Worm (Caenorhabditis elegans): ENCODE data around the gene Y56A3A.41.
A peak's percentile ranks its signal among the peaks of the same experiment; 100 is the strongest.

The Y56A3A.41 gene

DNA sequence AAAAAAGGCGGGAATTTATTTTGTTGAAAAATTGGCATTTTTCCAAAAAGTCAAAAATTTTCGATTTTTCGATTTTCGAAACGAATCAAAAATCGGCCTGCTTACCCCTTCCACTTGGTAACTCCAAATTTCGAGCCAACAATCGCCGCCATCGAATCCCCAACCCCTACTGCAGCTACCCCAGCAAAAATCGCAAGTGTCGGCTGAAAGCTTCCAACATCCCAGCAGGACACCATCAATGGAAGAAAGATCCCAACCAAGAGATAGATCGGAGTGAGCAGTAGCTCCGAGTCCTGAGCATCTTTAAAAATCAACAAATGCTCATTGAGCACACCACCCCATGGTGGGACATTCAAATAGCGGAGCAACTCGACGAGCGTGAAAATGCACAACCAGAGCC is 38.1 kb upstream of the Y56A3A.41 start:
- no peak for TF ChIP-seq pes-1 (GFP tag; IDR thresholded peaks at IDR 0.05)
- no peak for TF ChIP-seq tra-4 (tag; optimal IDR thresholded peaks at IDR 0.05)
- no peak for TF ChIP-seq ceh-36 (tag; optimal IDR thresholded peaks at IDR 0.05)
- no peak for TF ChIP-seq ama-1 (optimal IDR thresholded peaks at IDR 0.05)
- no peak for TF ChIP-seq scrt-1 (GFP tag; IDR thresholded peaks at IDR 0.05)
- no peak for TF ChIP-seq ets-7 (tag; optimal IDR thresholded peaks at IDR 0.05)
- TF ChIP-seq flt-1 (GFP tag; IDR thresholded peaks at IDR 0.05) = no peak
- TF ChIP-seq sea-1 (GFP tag; conservative IDR thresholded peaks at IDR 0.05) = no peak
- TF ChIP-seq ceh-13 (GFP tag; optimal IDR thresholded peaks at IDR 0.05) = no peak
- no peak for TF ChIP-seq tbx-37 (GFP tag; conservative IDR thresholded peaks at IDR 0.05)
- TF ChIP-seq B0310.2 (tag; optimal IDR thresholded peaks at IDR 0.05) = no peak
- no peak for TF ChIP-seq tbx-11 (GFP tag; IDR thresholded peaks at IDR 0.05)
- no peak for TF ChIP-seq hmbx-1 (tag; optimal IDR thresholded peaks at IDR 0.05)
- TF ChIP-seq hnd-1 (tag; optimal IDR thresholded peaks at IDR 0.05) = no peak
- TF ChIP-seq hmg-4 (GFP tag; optimal IDR thresholded peaks at IDR 0.05) = no peak
- no peak for TF ChIP-seq F13C5.2 (tag; optimal IDR thresholded peaks at IDR 0.05)
- no peak for TF ChIP-seq aly-1 (tag; optimal IDR thresholded peaks at IDR 0.05)

- TF ChIP-seq ceh-36 (tag; optimal IDR thresholded peaks at IDR 0.05) (no peak), aly-1 (tag; optimal IDR thresholded peaks at IDR 0.05) (no peak), tra-4 (tag; optimal IDR thresholded peaks at IDR 0.05) (no peak), scrt-1 (GFP tag; IDR thresholded peaks at IDR 0.05) (no peak), pes-1 (GFP tag; IDR thresholded peaks at IDR 0.05) (no peak), B0310.2 (tag; optimal IDR thresholded peaks at IDR 0.05) (no peak), flt-1 (GFP tag; IDR thresholded peaks at IDR 0.05) (no peak)
Observed at ce11 chrIII:11923586-11923985, 30.7 kb upstream of the Y56A3A.41 start, which contains the start of gene nft-1. nft-1 (plus strand) TSS chrIII:11923886.

ce11 chrIII:11921658-11922098 is 28.8 kb upstream of the Y56A3A.41 start, which contains the start of gene Y56A3A.22:
Y56A3A.22 (plus strand) TSS chrIII:11921692.
- TF ChIP-seq B0310.2 (tag; optimal IDR thresholded peaks at IDR 0.05) (peak; percentile 33), scrt-1 (GFP tag; IDR thresholded peaks at IDR 0.05) (no peak), ama-1 (optimal IDR thresholded peaks at IDR 0.05) (peak; percentile 85), hmg-4 (GFP tag; optimal IDR thresholded peaks at IDR 0.05) (peak; percentile 15)

ce11 chrIII:11920187-11920785 is 27.4 kb upstream of the Y56A3A.41 start, which contains the start of the genes ccf-1 and trap-4:
ccf-1 (minus strand) TSS chrIII:11920237.
trap-4 (plus strand) TSS chrIII:11920735.
- no peak for TF ChIP-seq F13C5.2 (tag; optimal IDR thresholded peaks at IDR 0.05)
- TF ChIP-seq hnd-1 (tag; optimal IDR thresholded peaks at IDR 0.05) = no peak
- no peak for TF ChIP-seq ceh-13 (GFP tag; optimal IDR thresholded peaks at IDR 0.05)
- TF ChIP-seq B0310.2 (tag; optimal IDR thresholded peaks at IDR 0.05) = no peak
- TF ChIP-seq hmg-4 (GFP tag; optimal IDR thresholded peaks at IDR 0.05) = no peak
- no peak for TF ChIP-seq sea-1 (GFP tag; conservative IDR thresholded peaks at IDR 0.05)
- no peak for TF ChIP-seq tbx-37 (GFP tag; conservative IDR thresholded peaks at IDR 0.05)
- TF ChIP-seq hmbx-1 (tag; optimal IDR thresholded peaks at IDR 0.05) = no peak
- no peak for TF ChIP-seq tbx-11 (GFP tag; IDR thresholded peaks at IDR 0.05)
- no peak for TF ChIP-seq aly-1 (tag; optimal IDR thresholded peaks at IDR 0.05)

ce11 chrIII:11918247-11918769 is 25.5 kb upstream of the Y56A3A.41 start, which contains the start of gene znf-593:
znf-593 (minus strand) TSS chrIII:11918719.
- peak; percentile 81 for TF ChIP-seq ama-1 (optimal IDR thresholded peaks at IDR 0.05)
- no peak for TF ChIP-seq pes-1 (GFP tag; IDR thresholded peaks at IDR 0.05)
- TF ChIP-seq hmbx-1 (tag; optimal IDR thresholded peaks at IDR 0.05) = no peak
- no peak for TF ChIP-seq hmg-4 (GFP tag; optimal IDR thresholded peaks at IDR 0.05)
- no peak for TF ChIP-seq tbx-37 (GFP tag; conservative IDR thresholded peaks at IDR 0.05)
- TF ChIP-seq aly-1 (tag; optimal IDR thresholded peaks at IDR 0.05) = no peak
- TF ChIP-seq F13C5.2 (tag; optimal IDR thresholded peaks at IDR 0.05) = no peak
- TF ChIP-seq flt-1 (GFP tag; IDR thresholded peaks at IDR 0.05) = 0 out of 2 replicates have a peak, but pooled peaks have one; percentile 7
- no peak for TF ChIP-seq ceh-36 (tag; optimal IDR thresholded peaks at IDR 0.05)
- 0 out of 2 replicates have a peak, but pooled peaks have one; percentile 24 for TF ChIP-seq sea-1 (GFP tag; conservative IDR thresholded peaks at IDR 0.05)
- no peak for TF ChIP-seq tbx-11 (GFP tag; IDR thresholded peaks at IDR 0.05)
- no peak for TF ChIP-seq scrt-1 (GFP tag; IDR thresholded peaks at IDR 0.05)

ce11 chrIII:11917525-11917924 is 24.7 kb upstream of the Y56A3A.41 start:
- no peak for TF ChIP-seq pes-1 (GFP tag; IDR thresholded peaks at IDR 0.05)
- TF ChIP-seq tra-4 (tag; optimal IDR thresholded peaks at IDR 0.05) = no peak
- TF ChIP-seq flt-1 (GFP tag; IDR thresholded peaks at IDR 0.05) = no peak
- TF ChIP-seq B0310.2 (tag; optimal IDR thresholded peaks at IDR 0.05) = no peak
- no peak for TF ChIP-seq ama-1 (optimal IDR thresholded peaks at IDR 0.05)
- no peak for TF ChIP-seq ets-7 (tag; optimal IDR thresholded peaks at IDR 0.05)
- no peak for TF ChIP-seq hnd-1 (tag; optimal IDR thresholded peaks at IDR 0.05)

DNA sequence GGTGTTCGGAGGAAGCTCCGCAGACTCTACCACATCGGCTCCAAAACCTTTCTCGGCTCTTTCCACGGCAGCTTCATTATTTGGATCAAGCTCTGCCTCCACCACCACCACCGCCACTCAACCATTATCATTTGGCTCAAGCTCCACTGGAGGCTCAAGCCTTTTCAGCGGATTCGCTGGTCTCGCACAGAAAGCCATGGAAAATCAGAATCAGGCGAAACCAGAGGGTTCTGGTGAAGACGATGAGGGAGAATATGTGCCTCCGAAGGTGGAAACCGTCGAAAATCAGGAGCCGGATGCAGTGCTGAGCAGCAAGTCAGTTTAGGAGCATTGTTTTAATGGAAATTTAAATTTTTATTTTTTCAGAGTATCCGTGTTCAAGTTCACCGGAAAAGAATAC is 24.3 kb upstream of the Y56A3A.41 start:
- TF ChIP-seq hmg-4 (GFP tag; optimal IDR thresholded peaks at IDR 0.05) (peak; percentile 16), tbx-11 (GFP tag; IDR thresholded peaks at IDR 0.05) (no peak), hnd-1 (tag; optimal IDR thresholded peaks at IDR 0.05) (no peak), B0310.2 (tag; optimal IDR thresholded peaks at IDR 0.05) (peak; percentile 9), pes-1 (GFP tag; IDR thresholded peaks at IDR 0.05) (peak; percentile 39; the same call in 1 of the 2 replicates), sea-1 (GFP tag; conservative IDR thresholded peaks at IDR 0.05) (no peak), scrt-1 (GFP tag; IDR thresholded peaks at IDR 0.05) (no peak), F13C5.2 (tag; optimal IDR thresholded peaks at IDR 0.05) (no peak), flt-1 (GFP tag; IDR thresholded peaks at IDR 0.05) (no peak), hmbx-1 (tag; optimal IDR thresholded peaks at IDR 0.05) (no peak)

DNA sequence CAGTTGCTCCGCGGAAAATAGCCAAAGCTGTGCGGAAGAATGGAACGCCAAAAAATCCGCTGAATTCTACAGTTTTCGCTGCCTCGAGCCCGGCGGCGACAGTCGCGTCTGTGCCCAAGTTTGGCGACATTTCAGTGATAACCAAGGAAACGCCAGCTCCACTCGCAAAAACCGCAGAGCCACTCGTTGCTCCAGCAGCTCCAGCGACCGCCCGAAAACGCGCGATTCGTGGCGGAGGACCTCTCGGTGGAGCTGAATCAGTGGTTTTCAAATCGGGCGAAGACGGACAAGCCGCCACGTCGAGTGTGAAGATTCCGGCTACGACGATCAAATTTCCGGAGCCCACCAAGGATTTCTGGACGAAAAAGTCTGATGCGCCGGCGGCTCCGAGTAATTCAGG is 23.4 kb upstream of the Y56A3A.41 start:
- TF ChIP-seq ceh-36 (tag; optimal IDR thresholded peaks at IDR 0.05) (no peak), scrt-1 (GFP tag; IDR thresholded peaks at IDR 0.05) (no peak), hmg-4 (GFP tag; optimal IDR thresholded peaks at IDR 0.05) (no peak), tbx-37 (GFP tag; conservative IDR thresholded peaks at IDR 0.05) (no peak), tbx-11 (GFP tag; IDR thresholded peaks at IDR 0.05) (no peak), flt-1 (GFP tag; IDR thresholded peaks at IDR 0.05) (no peak), tra-4 (tag; optimal IDR thresholded peaks at IDR 0.05) (no peak), ceh-13 (GFP tag; optimal IDR thresholded peaks at IDR 0.05) (no peak), aly-1 (tag; optimal IDR thresholded peaks at IDR 0.05) (no peak), hmbx-1 (tag; optimal IDR thresholded peaks at IDR 0.05) (no peak)

Measured in whole organism, early embryonic.